Fruit fly (Drosophila melanogaster) whole organism, prepupa: ENCODE results near the gene CG32755.

Source experiments
- Blimp-1 ChIP-seq: fragments of 200-800 bp; sonication (Bioruptor generic); optimal IDR thresholded peaks from 3 replicates; lab custom pipeline; 2017; ENCODE audit warnings: missing biosample characterization, missing genetic modification characterization, mild to moderate bottlenecking, moderate library complexity, missing genetic modification reagents
- CG11294 ChIP-seq: fragments of 200-800 bp; sonication (Bioruptor generic); IDR thresholded peaks from 2 replicates; pipeline ENCODE4 v1.3.6; 2022; ENCODE audit warnings: missing biosample characterization, missing genetic modification characterization
- CG1621 ChIP-seq: fragments of 200-800 bp; sonication (Bioruptor generic); optimal IDR thresholded peaks from 3 replicates; lab custom pipeline; 2018; ENCODE audit warnings: missing biosample characterization, mild to moderate bottlenecking, missing genetic modification characterization
- CG16779 ChIP-seq: fragments of 200-800 bp; sonication (Bioruptor generic); optimal IDR thresholded peaks from 3 replicates; lab custom pipeline; 2017; ENCODE audit warnings: missing biosample characterization, mild to moderate bottlenecking, missing genetic modification characterization
- CG3919 ChIP-seq: fragments of 200-800 bp; sonication (Bioruptor generic); optimal IDR thresholded peaks from 3 replicates; lab custom pipeline; 2016; ENCODE audit warnings: missing biosample characterization, missing genetic modification characterization
- CG6854 ChIP-seq: fragments of 200-800 bp; sonication (Bioruptor generic); optimal IDR thresholded peaks from 2 replicates; lab custom pipeline; 2017; ENCODE audit warnings: missing biosample characterization, mild to moderate bottlenecking, missing genetic modification characterization
- Eip78C ChIP-seq: fragments of 200-800 bp; sonication (Bioruptor generic); peaks from one replicate; lab custom pipeline; 2016; ENCODE audit warnings: missing biosample characterization, missing genetic modification characterization
- Lpt ChIP-seq: fragments of 200-800 bp; sonication (Bioruptor generic); optimal IDR thresholded peaks from 3 replicates; lab custom pipeline; 2016; ENCODE audit warnings: missing biosample characterization, missing genetic modification characterization
- Met ChIP-seq: fragments of 200-800 bp; sonication (Bioruptor generic); optimal IDR thresholded peaks from 3 replicates; lab custom pipeline; 2016; ENCODE audit warnings: missing biosample characterization, missing genetic modification characterization
- dac ChIP-seq: fragments of 200-800 bp; sonication (Bioruptor generic); optimal IDR thresholded peaks from 2 replicates; lab custom pipeline; 2017; ENCODE audit warnings: missing biosample characterization, mild to moderate bottlenecking, missing genetic modification characterization
- ss ChIP-seq, 2 experiments: fragments of 200-800 bp; sonication (Bioruptor generic); optimal IDR thresholded peaks; 2 replicates in 1 of 2; 3 replicates in 1 of 2; lab custom pipeline; 2017 to 2018; ENCODE audit warnings: mild to moderate bottlenecking in 2 of 2, missing biosample characterization in 2 of 2, missing genetic modification characterization in 2 of 2, moderate library complexity in 1 of 2

DNA sequence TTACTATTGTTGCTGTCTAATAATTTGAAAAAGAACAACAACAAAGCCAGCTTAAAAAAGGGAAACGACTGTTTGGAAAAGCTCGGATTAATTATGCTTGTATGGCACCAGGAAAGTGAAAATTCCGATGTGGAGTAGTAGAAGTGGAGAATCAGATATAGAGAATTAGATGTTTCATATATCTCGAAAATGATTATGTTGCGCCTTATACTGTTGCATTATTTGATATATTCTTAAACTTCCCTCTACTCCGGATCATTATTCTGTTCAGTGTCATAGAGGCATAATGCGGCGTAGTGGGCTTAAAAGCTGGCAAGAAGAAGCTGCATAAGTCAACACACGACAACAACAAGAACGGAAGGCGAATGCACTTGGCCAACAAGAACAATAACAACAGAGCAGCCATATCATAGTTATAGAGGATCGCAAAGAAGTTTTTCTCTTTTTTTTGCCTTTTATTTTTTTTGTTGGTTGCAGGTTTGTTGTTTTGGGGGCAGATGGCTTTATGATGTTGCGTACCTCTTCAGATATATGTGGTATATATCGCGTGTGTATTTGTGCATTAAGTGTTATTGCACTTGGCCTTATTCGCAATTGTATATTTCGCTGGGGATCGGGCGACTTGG is 24.1 kb upstream of the CG32755 start:
- TF ChIP-seq Lpt (peak; percentile 29), dac (GFP tag; lab: Kevin White, UChicago) (peak; percentile 24), CG3919 (GFP tag; lab: Kevin White, UChicago) (peak; percentile 80), Met (GFP tag; lab: Kevin White, UChicago) (peak; percentile 70), ss (GFP tag; optimal IDR thresholded peaks at IDR 0.05; lab: Kevin White, UChicago) (peak; percentile 72 to 74), CG1621 (tag; lab: Kevin White, UChicago) (peak; percentile 82), CG16779 (peak; percentile 55), Blimp-1 (GFP tag; lab: Kevin White, UChicago) (no peak), Eip78C (GFP tag; lab: Kevin White, UChicago) (peak; percentile 92), CG6854 (GFP tag; lab: Kevin White, UChicago) (no peak), CG11294 (GFP tag; lab: Robert Waterston, UW) (peak; percentile 70)
